Fruit fly (Drosophila melanogaster) whole organism, adult: ENCODE data around the gene dock.

Source experiments
- CG11617 ChIP-seq: fragments of 200-800 bp; sonication (Bioruptor generic); optimal IDR thresholded peaks from 2 replicates; lab custom pipeline; 2017; ENCODE audit warnings: mild to moderate bottlenecking, missing biosample characterization, missing genetic modification reagents, missing genetic modification characterization
- CG12768 ChIP-seq: fragments of 200-800 bp; sonication (Bioruptor generic); optimal IDR thresholded peaks from 2 replicates; lab custom pipeline; 2017; ENCODE audit warnings: missing biosample characterization, missing genetic modification characterization, mild to moderate bottlenecking, moderate library complexity, missing genetic modification reagents
- CG14711 ChIP-seq: fragments of 200-800 bp; sonication (Bioruptor generic); optimal IDR thresholded peaks from 2 replicates; lab custom pipeline; 2018; ENCODE audit warnings: missing biosample characterization, mild to moderate bottlenecking, missing genetic modification characterization, moderate library complexity
- CG1620 ChIP-seq: fragments of 200-800 bp; sonication (Bioruptor generic); optimal IDR thresholded peaks from 2 replicates; lab custom pipeline; 2016; ENCODE audit warnings: missing biosample characterization, missing genetic modification characterization
- CG33017 ChIP-seq: fragments of 200-800 bp; sonication (Bioruptor generic); optimal IDR thresholded peaks from 2 replicates; lab custom pipeline; 2018; ENCODE audit warnings: missing biosample characterization, mild to moderate bottlenecking, missing genetic modification characterization, moderate library complexity
- CG5204 ChIP-seq: fragments of 200-800 bp; sonication (Bioruptor generic); optimal IDR thresholded peaks from 2 replicates; lab custom pipeline; 2016; ENCODE audit warnings: missing biosample characterization, missing genetic modification characterization
- CG7045 ChIP-seq: fragments of 200-800 bp; sonication (Bioruptor generic); optimal IDR thresholded peaks from 2 replicates; lab custom pipeline; 2017; ENCODE audit warnings: missing biosample characterization, mild to moderate bottlenecking, missing genetic modification characterization
- CG7101 ChIP-seq: fragments of 200-800 bp; sonication (Bioruptor generic); optimal IDR thresholded peaks from 2 replicates; lab custom pipeline; 2018; ENCODE audit warnings: missing biosample characterization, mild to moderate bottlenecking, missing genetic modification characterization, moderate library complexity
- Clk ChIP-seq: fragments of 200-800 bp; sonication (Bioruptor generic); optimal IDR thresholded peaks from 2 replicates; lab custom pipeline; 2017; ENCODE audit warnings: missing biosample characterization, missing genetic modification characterization
- Crg-1 ChIP-seq: fragments of 200-800 bp; sonication (Bioruptor generic); optimal IDR thresholded peaks from 2 replicates; lab custom pipeline; 2016; ENCODE audit warnings: missing biosample characterization, missing genetic modification characterization
- Hr96 ChIP-seq: fragments of 200-800 bp; sonication (Bioruptor generic); optimal IDR thresholded peaks from 2 replicates; lab custom pipeline; 2016; ENCODE audit warnings: missing biosample characterization, missing genetic modification characterization
- Mnt ChIP-seq: fragments of 200-800 bp; sonication (Bioruptor generic); optimal IDR thresholded peaks from 2 replicates; lab custom pipeline; 2016; ENCODE audit warnings: missing biosample characterization, mild to moderate bottlenecking, missing genetic modification characterization
- bab1 ChIP-seq: fragments of 200-800 bp; sonication (Bioruptor generic); optimal IDR thresholded peaks from 3 replicates; lab custom pipeline; 2019; ENCODE audit warnings: missing biosample characterization, mild to moderate bottlenecking, missing genetic modification characterization, moderate library complexity
- cic ChIP-seq: fragments of 200-800 bp; sonication (Bioruptor generic); optimal IDR thresholded peaks from 2 replicates; lab custom pipeline; 2017; ENCODE audit warnings: missing biosample characterization, mild to moderate bottlenecking, missing genetic modification characterization, moderate library complexity
- cnc ChIP-seq, 2 experiments: fragments of >200 bp; optimal IDR thresholded peaks; 2 replicates each; lab custom pipeline; 2017
- kay ChIP-seq: fragments of 200-800 bp; sonication (Bioruptor generic); peaks from one replicate; lab custom pipeline; 2016; ENCODE audit warnings: missing biosample characterization, missing genetic modification characterization, borderline replicate concordance
- ovo ChIP-seq: fragments of 200-800 bp; sonication (Bioruptor generic); optimal IDR thresholded peaks from 2 replicates; lab custom pipeline; 2016; ENCODE audit warnings: missing biosample characterization, missing genetic modification characterization
- pad ChIP-seq: fragments of 200-800 bp; sonication (Bioruptor generic); optimal IDR thresholded peaks from 3 replicates; lab custom pipeline; 2017; ENCODE audit warnings: missing biosample characterization, missing genetic modification characterization, mild to moderate bottlenecking, moderate library complexity, missing genetic modification reagents
- tj ChIP-seq: fragments of 200-800 bp; sonication (Bioruptor generic); optimal IDR thresholded peaks from 3 replicates; lab custom pipeline; 2017; ENCODE audit warnings: missing biosample characterization, mild to moderate bottlenecking, missing genetic modification characterization, moderate library complexity
- toe ChIP-seq: fragments of 200-800 bp; sonication (Bioruptor generic); optimal IDR thresholded peaks from 2 replicates; lab custom pipeline; 2016; ENCODE audit warnings: missing biosample characterization, missing genetic modification characterization

The dock gene

DNA sequence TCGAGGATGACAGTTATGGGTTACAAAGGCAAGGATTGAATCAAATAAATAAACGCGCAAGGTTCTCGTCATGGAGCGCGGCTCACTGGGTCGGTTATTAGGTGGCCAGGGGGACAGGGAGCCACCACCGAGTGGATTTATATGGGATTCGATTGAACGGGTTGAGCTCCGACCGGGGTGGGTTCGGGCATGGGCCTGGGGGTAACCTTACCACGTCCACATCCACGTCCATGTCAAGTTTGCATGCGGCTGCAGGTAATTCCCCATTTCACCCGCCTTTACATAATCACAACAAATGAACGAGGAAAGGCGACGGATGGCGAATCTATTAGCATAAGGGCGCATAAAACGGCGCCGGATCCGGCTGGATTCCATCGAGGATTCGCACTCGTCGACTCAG lies 34.1 kb downstream of the dock start, which contains the start of gene CG13950:
TSS of gene CG13950 (plus strand) at position 301 of the 400 bp plus-strand sequence.
- TF ChIP-seq bab1 (GFP tag; lab: Kevin White, UChicago) = no peak
- no peak for TF ChIP-seq CG11617 (GFP tag; lab: Kevin White, UChicago)
- no peak for TF ChIP-seq CG7045
- TF ChIP-seq cnc (optimal IDR thresholded peaks at IDR 0.05; lab: Kevin White, UChicago) = no peak
- no peak for TF ChIP-seq pad (GFP tag; lab: Kevin White, UChicago)
- TF ChIP-seq Mnt (GFP tag; lab: Kevin White, UChicago) = no peak
- TF ChIP-seq kay (GFP tag; lab: Kevin White, UChicago) = no peak
- no peak for TF ChIP-seq CG7101
- TF ChIP-seq Hr96 (GFP tag; lab: Kevin White, UChicago) = no peak
- TF ChIP-seq CG33017 = no peak
- TF ChIP-seq CG14711 = no peak
- no peak for TF ChIP-seq ovo (GFP tag; lab: Kevin White, UChicago)
- TF ChIP-seq cic (GFP tag; lab: Kevin White, UChicago) = no peak
- no peak for TF ChIP-seq Crg-1 (GFP tag; lab: Kevin White, UChicago)
- no peak for TF ChIP-seq CG5204 (GFP tag; lab: Kevin White, UChicago)
- TF ChIP-seq tj (GFP tag; lab: Kevin White, UChicago) = no peak
- TF ChIP-seq CG1620 (GFP tag; lab: Kevin White, UChicago) = no peak
- TF ChIP-seq CG12768 (GFP tag; lab: Kevin White, UChicago) = no peak

DNA sequence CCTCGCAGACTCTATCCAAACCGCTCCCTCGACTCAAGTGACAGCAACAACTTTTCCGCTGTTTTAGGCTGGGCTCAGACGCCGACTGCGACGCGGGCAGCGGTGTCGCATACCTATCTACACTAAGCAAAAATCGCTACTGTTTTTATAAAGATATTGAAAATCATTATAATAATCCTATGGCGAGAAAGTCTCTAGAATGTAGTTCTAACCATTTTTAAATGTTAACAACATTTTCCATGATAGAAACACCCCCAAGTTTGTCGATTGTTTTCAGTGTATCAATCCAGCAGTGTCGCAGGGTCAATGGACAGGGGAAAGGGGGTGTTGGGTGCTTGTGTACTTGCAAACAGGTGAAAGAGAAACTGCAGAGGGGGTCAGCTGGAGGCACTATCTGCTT lies 40.1 kb downstream of the dock start:
- TF ChIP-seq bab1 (GFP tag; lab: Kevin White, UChicago) (peak; percentile 98), Crg-1 (GFP tag; lab: Kevin White, UChicago) (peak; percentile 88), ovo (GFP tag; lab: Kevin White, UChicago) (peak; percentile 93), CG1620 (GFP tag; lab: Kevin White, UChicago) (peak; percentile 97), CG7101 (peak; percentile 97), CG14711 (peak; percentile 92), pad (GFP tag; lab: Kevin White, UChicago) (peak; percentile 87), CG12768 (GFP tag; lab: Kevin White, UChicago) (peak; percentile 97), cic (GFP tag; lab: Kevin White, UChicago) (peak; percentile 78), tj (GFP tag; lab: Kevin White, UChicago) (peak; percentile 86), cnc (optimal IDR thresholded peaks at IDR 0.05; lab: Kevin White, UChicago) (no peak), kay (GFP tag; lab: Kevin White, UChicago) (no peak), toe (GFP tag; lab: Kevin White, UChicago) (peak; percentile 95), CG33017 (peak; percentile 97), Clk (GFP tag; lab: Kevin White, UChicago) (peak; percentile 95), CG11617 (GFP tag; lab: Kevin White, UChicago) (peak; percentile 95), Hr96 (GFP tag; lab: Kevin White, UChicago) (peak; percentile 96), CG7045 (peak; percentile 96), Mnt (GFP tag; lab: Kevin White, UChicago) (peak; percentile 91), CG5204 (GFP tag; lab: Kevin White, UChicago) (peak; percentile 95)

DNA sequence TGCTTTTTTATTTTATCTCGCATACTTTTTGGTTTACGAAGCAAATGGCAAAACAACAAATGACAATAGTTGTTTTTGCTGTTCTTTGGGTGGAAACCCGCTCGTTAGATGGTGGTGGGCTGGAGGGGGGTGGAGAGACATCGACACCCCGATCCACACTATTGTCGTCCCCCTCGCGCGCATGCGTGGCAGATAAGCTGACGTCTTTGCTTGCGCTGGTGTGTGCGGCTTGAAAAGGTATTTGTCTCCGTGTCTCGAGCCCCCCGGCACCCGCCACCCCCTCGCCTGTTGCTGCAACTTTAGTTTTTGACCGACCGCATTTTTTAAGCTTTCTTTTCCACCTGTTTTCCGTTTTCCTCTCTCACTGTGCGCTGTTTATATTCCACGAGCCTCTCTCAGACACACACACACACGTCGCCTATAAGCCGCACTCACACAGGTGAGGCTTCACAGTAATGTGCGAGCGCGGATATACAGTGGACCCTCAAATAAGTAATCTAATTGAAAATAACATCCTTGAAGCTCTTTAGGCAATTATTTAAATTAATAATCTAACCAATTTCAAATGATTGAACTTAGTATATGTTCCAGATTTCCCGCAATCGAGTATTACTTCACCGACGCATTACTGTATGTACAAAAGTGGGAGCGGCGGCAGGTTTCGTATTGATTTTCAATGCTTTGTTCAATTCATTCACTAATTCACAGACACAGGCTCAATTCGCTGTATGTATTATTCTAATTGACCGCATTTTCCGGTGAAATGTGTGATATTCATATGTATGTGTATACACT lies 41.4 kb downstream of the dock start:
- TF ChIP-seq Hr96 (GFP tag; lab: Kevin White, UChicago) (peak; percentile 95), bab1 (GFP tag; lab: Kevin White, UChicago) (peak; percentile 98), CG7045 (peak; percentile 94), Crg-1 (GFP tag; lab: Kevin White, UChicago) (peak; percentile 97), CG5204 (GFP tag; lab: Kevin White, UChicago) (peak; percentile 96), cnc (optimal IDR thresholded peaks at IDR 0.05; lab: Kevin White, UChicago) (no peak), toe (GFP tag; lab: Kevin White, UChicago) (peak; percentile 97), CG12768 (GFP tag; lab: Kevin White, UChicago) (peak; percentile 98), Clk (GFP tag; lab: Kevin White, UChicago) (peak; percentile 94), CG1620 (GFP tag; lab: Kevin White, UChicago) (peak; percentile 98), CG7101 (peak; percentile 98), Mnt (GFP tag; lab: Kevin White, UChicago) (peak; percentile 90), tj (GFP tag; lab: Kevin White, UChicago) (peak; percentile 65), pad (GFP tag; lab: Kevin White, UChicago) (peak; percentile 89), CG11617 (GFP tag; lab: Kevin White, UChicago) (peak; percentile 94), kay (GFP tag; lab: Kevin White, UChicago) (no peak), CG14711 (peak; percentile 93), ovo (GFP tag; lab: Kevin White, UChicago) (peak; percentile 49), cic (GFP tag; lab: Kevin White, UChicago) (peak; percentile 98), CG33017 (peak; percentile 98)

DNA sequence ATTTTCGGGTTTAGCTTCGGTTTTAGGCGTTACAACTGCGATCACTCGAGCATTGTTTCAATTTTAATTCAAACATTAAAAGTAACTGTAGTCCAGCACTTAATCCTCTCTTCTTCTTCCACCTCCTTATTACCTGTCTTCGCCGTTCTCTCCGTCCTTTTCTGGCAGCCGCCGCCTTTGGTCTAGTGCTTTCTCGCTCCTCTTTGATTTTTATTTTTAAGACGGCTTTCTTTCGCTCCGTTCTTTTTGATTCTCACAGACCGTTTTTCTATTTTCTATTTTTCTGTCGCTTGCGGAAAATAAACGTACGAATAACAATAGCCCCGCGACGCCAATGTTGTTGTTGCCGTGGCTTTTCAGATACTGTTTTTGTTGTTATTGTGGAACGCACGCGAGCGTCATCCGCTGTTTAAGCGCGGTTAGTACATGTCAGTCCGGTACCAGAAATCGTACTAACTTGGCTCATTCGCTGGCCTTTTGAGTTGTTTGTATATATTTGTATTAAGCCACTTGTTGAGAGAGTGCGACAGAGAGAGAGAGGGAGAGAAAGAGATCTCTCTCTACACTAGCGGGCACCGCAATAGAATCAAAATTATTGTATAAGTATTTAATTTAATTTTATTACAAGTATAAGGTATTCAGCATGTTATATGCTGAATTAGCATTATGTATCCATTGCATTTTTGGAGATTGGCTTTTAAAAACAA lies 42.3 kb downstream of the dock start, which contains the start of gene aru:
TSS of gene aru (minus strand) at position 456 of the 707 bp plus-strand sequence.
- TF ChIP-seq CG14711 (peak; percentile 15), cnc (optimal IDR thresholded peaks at IDR 0.05; lab: Kevin White, UChicago) (no peak), CG7101 (no peak), CG12768 (GFP tag; lab: Kevin White, UChicago) (no peak), pad (GFP tag; lab: Kevin White, UChicago) (no peak), Crg-1 (GFP tag; lab: Kevin White, UChicago) (no peak), ovo (GFP tag; lab: Kevin White, UChicago) (no peak), CG11617 (GFP tag; lab: Kevin White, UChicago) (no peak), CG33017 (no peak), CG7045 (no peak), CG1620 (GFP tag; lab: Kevin White, UChicago) (peak; percentile 25), tj (GFP tag; lab: Kevin White, UChicago) (peak; percentile 10), bab1 (GFP tag; lab: Kevin White, UChicago) (peak; percentile 41), Mnt (GFP tag; lab: Kevin White, UChicago) (peak; percentile 50), Hr96 (GFP tag; lab: Kevin White, UChicago) (no peak), cic (GFP tag; lab: Kevin White, UChicago) (no peak), toe (GFP tag; lab: Kevin White, UChicago) (no peak), Clk (GFP tag; lab: Kevin White, UChicago) (no peak), kay (GFP tag; lab: Kevin White, UChicago) (no peak), CG5204 (GFP tag; lab: Kevin White, UChicago) (no peak)
